In genomic region chrV:6358709-6359108, ce11 we compare ENCODE assay signal across 5 worm cellular contexts.
TF ChIP-seq lines count a peak whose summit lies in the region.

No protein-coding gene starts in this region.

TF ChIP-seq in whole organism, L1 larva, 84 proteins besides CTCF, POLR2A, EP300 and RAD21:
- TF ChIP-seq lin-14 (GFP tag; optimal IDR thresholded peaks at IDR 0.05; lab: Kevin White, UChicago), result peak; percentile 23
- 0 out of 2 replicates have a peak, but pooled peaks have one; percentile 3 for TF ChIP-seq nhr-19 (GFP tag; conservative IDR thresholded peaks at IDR 0.05; lab: Robert Waterston, UW)
- peak; percentile 9 for TF ChIP-seq tbx-2 (tag; optimal IDR thresholded peaks at IDR 0.05; lab: Kevin White, UChicago)
- no peak for TF ChIP-seq alr-1 (tag; optimal IDR thresholded peaks at IDR 0.05; lab: Kevin White, UChicago; ENCODE audit: borderline replicate concordance)
- TF ChIP-seq ces-1 (GFP tag; optimal IDR thresholded peaks at IDR 0.05; lab: Kevin White, UChicago), result no peak
- no peak for TF ChIP-seq ceh-90 (tag; optimal IDR thresholded peaks at IDR 0.05; lab: Kevin White, UChicago)

TF ChIP-seq in whole organism, L2 larva, 48 proteins besides CTCF, POLR2A, EP300 and RAD21:
- no peak for TF ChIP-seq sem-4 (tag; optimal IDR thresholded peaks at IDR 0.05; lab: Kevin White, UChicago)
- TF ChIP-seq sma-3 (GFP tag; optimal IDR thresholded peaks at IDR 0.05; lab: Kevin White, UChicago), result no peak
- TF ChIP-seq ama-1 (optimal IDR thresholded peaks at IDR 0.05; lab: Kevin White, UChicago), result no peak
- TF ChIP-seq ztf-1 (GFP tag; conservative IDR thresholded peaks at IDR 0.05; lab: Robert Waterston, UW), result no peak
- TF ChIP-seq zag-1 (tag; optimal IDR thresholded peaks at IDR 0.05; lab: Kevin White, UChicago), result no peak
- no peak for TF ChIP-seq skn-1 (tag; optimal IDR thresholded peaks at IDR 0.05; lab: Kevin White, UChicago)
- TF ChIP-seq nhr-77 (tag; optimal IDR thresholded peaks at IDR 0.05; lab: Kevin White, UChicago), result no peak
- TF ChIP-seq F13H6.1 (tag; optimal IDR thresholded peaks at IDR 0.05; lab: Kevin White, UChicago), result peak; percentile 62
- no peak for TF ChIP-seq sma-9 (GFP tag; optimal IDR thresholded peaks at IDR 0.05; lab: Kevin White, UChicago)
- no peak for TF ChIP-seq sma-9 (tag; optimal IDR thresholded peaks at IDR 0.05; lab: Kevin White, UChicago)
- no peak for TF ChIP-seq Y55F3AM.14 (GFP tag; optimal IDR thresholded peaks at IDR 0.05; lab: Kevin White, UChicago)
- no peak for TF ChIP-seq blmp-1 (tag; optimal IDR thresholded peaks at IDR 0.05; lab: Kevin White, UChicago; ENCODE audit: insufficient read depth)
- TF ChIP-seq ceh-16 (tag; optimal IDR thresholded peaks at IDR 0.05; lab: Kevin White, UChicago), result no peak
- TF ChIP-seq nhr-129 (tag; optimal IDR thresholded peaks at IDR 0.05; lab: Kevin White, UChicago), result peak; percentile 34
- TF ChIP-seq ztf-11 (tag; optimal IDR thresholded peaks at IDR 0.05; lab: Kevin White, UChicago), result no peak
TF ChIP-seq in whole organism, L2 larva: peak in this region for 2.

TF ChIP-seq in whole organism, L3 larva, 47 proteins besides CTCF, POLR2A, EP300 and RAD21:
- peak; percentile 80 for TF ChIP-seq pha-4 (tag; optimal IDR thresholded peaks at IDR 0.05; lab: Kevin White, UChicago)
- no peak for TF ChIP-seq lsy-12 (tag; optimal IDR thresholded peaks at IDR 0.05; lab: Kevin White, UChicago)
TF ChIP-seq in whole organism, L3 larva: peak in this region for 1.

TF ChIP-seq in whole organism, L4 larva, 104 proteins besides CTCF, POLR2A, EP300 and RAD21:
- TF ChIP-seq pha-4 (GFP tag; IDR thresholded peaks at IDR 0.05; lab: Robert Waterston, UW), result 0 out of 2 replicates have a peak, but pooled peaks have one; percentile 33
- TF ChIP-seq pha-4 (tag; optimal IDR thresholded peaks at IDR 0.05; lab: Kevin White, UChicago), result no peak
- no peak for TF ChIP-seq nhr-41 (GFP tag; IDR thresholded peaks at IDR 0.05; lab: Robert Waterston, UW)
- TF ChIP-seq nhr-42 (GFP tag; IDR thresholded peaks at IDR 0.05; lab: Robert Waterston, UW), result 0 out of 2 replicates have a peak, but pooled peaks have one; percentile 9
- peak in 1 of 2 experiments; percentile 20 for TF ChIP-seq unc-62 (GFP tag; optimal IDR thresholded peaks at IDR 0.05 in 1 of 2; lab: Kevin White, UChicago)
- TF ChIP-seq unc-62 (tag; optimal IDR thresholded peaks at IDR 0.05; lab: Kevin White, UChicago), result no peak

TF ChIP-seq in whole organism, young adult, 124 proteins besides CTCF, POLR2A, EP300 and RAD21:
- TF ChIP-seq F52B5.7 (tag; optimal IDR thresholded peaks at IDR 0.05; lab: Kevin White, UChicago), result no peak
- TF ChIP-seq nfyb-1 (GFP tag; IDR thresholded peaks at IDR 0.05; lab: Robert Waterston, UW), result 0 out of 2 replicates have a peak, but pooled peaks have one; percentile 32
